Worm (Caenorhabditis elegans) whole organism, early embryonic: ENCODE results near the gene frpr-13.

ENCODE experiments used
- B0310.2 ChIP-seq: sonication (generic microtip); optimal IDR thresholded peaks from 2 replicates; lab custom pipeline; 2016; ENCODE audit warnings: mild to moderate bottlenecking, missing genetic modification characterization, missing compliant biosample characterization
- F13C5.2 ChIP-seq: sonication (generic microtip); optimal IDR thresholded peaks from 2 replicates; lab custom pipeline; 2017; ENCODE audit warnings: mild to moderate bottlenecking, missing genetic modification characterization, inconsistent platforms, missing compliant biosample characterization
- aly-1 ChIP-seq: sonication (generic microtip); optimal IDR thresholded peaks from 2 replicates; lab custom pipeline; 2016; ENCODE audit warnings: missing genetic modification characterization, missing compliant biosample characterization
- ama-1 ChIP-seq: fragments of 150-350 bp; optimal IDR thresholded peaks from 2 replicates; lab custom pipeline; 2014
- ceh-13 ChIP-seq: fragments of 200-800 bp; sonication (Bioruptor generic); optimal IDR thresholded peaks from 2 replicates; lab custom pipeline; 2018; ENCODE audit warnings: mild to moderate bottlenecking, missing genetic modification characterization, missing compliant biosample characterization
- ceh-36 ChIP-seq: sonication (generic microtip); optimal IDR thresholded peaks from 2 replicates; lab custom pipeline; 2016; ENCODE audit warnings: missing genetic modification characterization, inconsistent platforms, missing compliant biosample characterization
- ets-7 ChIP-seq: sonication (generic microtip); optimal IDR thresholded peaks from 2 replicates; lab custom pipeline; 2016; ENCODE audit warnings: missing genotype, missing genetic modification characterization, missing compliant biosample characterization
- flt-1 ChIP-seq: fragments of 200-800 bp; sonication (Bioruptor generic); IDR thresholded peaks from 2 replicates; pipeline ENCODE4 v1.3.6; 2022; ENCODE audit warnings: missing genetic modification characterization, missing compliant biosample characterization
- hmbx-1 ChIP-seq: sonication (generic microtip); optimal IDR thresholded peaks from 2 replicates; lab custom pipeline; 2016; ENCODE audit warnings: mild to moderate bottlenecking, missing genetic modification characterization, missing compliant biosample characterization
- hmg-4 ChIP-seq: fragments of 200-800 bp; sonication (Bioruptor generic); optimal IDR thresholded peaks from 2 replicates; lab custom pipeline; 2018; ENCODE audit warnings: mild to moderate bottlenecking, missing genetic modification characterization, missing compliant biosample characterization
- hnd-1 ChIP-seq: sonication (generic microtip); optimal IDR thresholded peaks from 2 replicates; lab custom pipeline; 2016; ENCODE audit warnings: missing genetic modification characterization, missing compliant biosample characterization
- pes-1 ChIP-seq: fragments of 200-800 bp; sonication (Bioruptor generic); IDR thresholded peaks from 2 replicates; pipeline ENCODE4 v1.3.6; 2022; ENCODE audit warnings: missing genetic modification reagents, missing genetic modification characterization, missing compliant biosample characterization
- sea-1 ChIP-seq: fragments of 200-800 bp; sonication (Bioruptor generic); conservative IDR thresholded peaks from 2 replicates; pipeline ENCODE4 v1.3.6; 2022; ENCODE audit warnings: missing genetic modification characterization, missing compliant biosample characterization
- tbx-37 ChIP-seq: fragments of 200-800 bp; sonication (Bioruptor generic); conservative IDR thresholded peaks from 2 replicates; pipeline ENCODE4 v1.3.6; 2022; ENCODE audit warnings: missing genetic modification reagents, missing genetic modification characterization, missing compliant biosample characterization

DNA sequence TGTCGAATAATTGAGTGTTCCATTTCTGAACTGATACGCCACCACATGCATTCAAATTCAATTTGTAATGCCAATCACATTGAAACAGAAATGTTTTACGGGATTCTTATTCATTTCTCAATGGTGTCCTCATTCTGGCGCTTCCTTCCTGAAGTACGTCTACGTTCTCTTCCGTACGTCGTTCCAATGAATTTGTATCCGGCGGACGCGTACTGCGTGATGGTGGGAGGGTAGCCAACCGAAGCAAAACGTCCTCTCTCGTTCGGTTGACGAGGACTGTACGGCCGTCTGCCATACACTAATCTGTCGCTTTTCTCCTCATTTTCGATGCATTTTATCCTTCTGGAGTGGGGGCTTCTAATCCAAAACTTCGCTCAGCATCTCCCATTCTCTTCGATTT is 51.0 kb downstream of the frpr-13 start:
- TF ChIP-seq F13C5.2 (no peak), tbx-37 (GFP tag; lab: Robert Waterston, UW) (no peak), B0310.2 (no peak), hmg-4 (GFP tag; lab: Kevin White, UChicago) (peak; percentile 19), pes-1 (no peak), ama-1 (lab: Kevin White, UChicago) (no peak), sea-1 (no peak), hmbx-1 (tag; lab: Kevin White, UChicago) (no peak), ceh-36 (tag; lab: Kevin White, UChicago) (no peak), ceh-13 (no peak), flt-1 (GFP tag; lab: Robert Waterston, UW) (no peak), aly-1 (tag; lab: Kevin White, UChicago) (no peak), ets-7 (tag; lab: Kevin White, UChicago) (no peak), hnd-1 (tag; lab: Kevin White, UChicago) (no peak)
